Worm (Caenorhabditis elegans) whole organism, early embryonic: ENCODE data around the gene srd-26.

Experiments used
- ama-1 ChIP-seq: fragments of 150-350 bp; optimal IDR thresholded peaks from 2 replicates; lab custom pipeline; 2014
- scrt-1 ChIP-seq: fragments of 200-800 bp; sonication (Bioruptor generic); IDR thresholded peaks from 2 replicates; pipeline ENCODE4 v1.3.6; 2022; ENCODE audit warnings: missing genetic modification characterization, missing compliant biosample characterization

DNA sequence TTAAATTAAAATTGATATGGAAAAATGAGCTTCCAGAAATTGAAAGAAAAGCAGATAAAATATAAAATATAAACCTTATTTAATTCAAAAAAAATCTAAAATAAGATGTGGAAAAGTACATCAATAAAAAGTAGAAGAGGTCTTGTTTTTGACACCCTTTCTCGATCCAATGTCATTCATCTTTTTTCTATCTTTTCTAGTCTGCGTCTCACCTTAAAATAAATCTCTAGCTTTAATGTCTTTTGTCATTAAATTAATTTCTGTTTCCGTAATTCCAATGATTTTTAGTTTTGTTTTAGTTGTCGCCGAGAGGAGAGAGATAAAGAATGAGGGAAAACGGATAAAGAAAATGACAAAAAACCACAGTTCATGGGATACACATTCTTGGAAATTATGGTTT is 13.7 kb downstream of the srd-26 start:
- TF ChIP-seq ama-1 (lab: Kevin White, UChicago) (no peak), scrt-1 (no peak)
